Fruit fly (Drosophila melanogaster): ENCODE results near the gene omd.

omd gene

dm6 chr3R:13660924-13661659, 25.9 kb downstream of the omd start, which contains the start of gene B52 (continued):
- TF ChIP-seq CG6254 (GFP tag; optimal IDR thresholded peaks at IDR 0.05) (peak; percentile 62), Spps (tag; optimal IDR thresholded peaks at IDR 0.05) (peak; percentile 42), toy (GFP tag; IDR thresholded peaks at IDR 0.05) (no peak), B-H2 (GFP tag; optimal IDR thresholded peaks at IDR 0.05) (peak; percentile 61), Xrp1 (GFP tag; IDR thresholded peaks at IDR 0.05) (no peak; the same call in 1 of the 2 replicates), shn (GFP tag; optimal IDR thresholded peaks at IDR 0.05) (peak; percentile 56), NFAT (GFP tag; IDR thresholded peaks at IDR 0.05) (peak; percentile 78; the same call in 1 of the 2 replicates), kni (GFP tag; optimal IDR thresholded peaks at IDR 0.05) (peak; percentile 86), CG4404 (GFP tag; IDR thresholded peaks at IDR 0.05) (0 out of 2 replicates have a peak, but pooled peaks have one; percentile 16), CG18764 (GFP tag; optimal IDR thresholded peaks at IDR 0.05) (peak; percentile 55), jigr1 (GFP tag; IDR thresholded peaks at IDR 0.05) (no peak), pho (GFP tag; optimal IDR thresholded peaks at IDR 0.05) (peak; percentile 54), Usf (GFP tag; optimal IDR thresholded peaks at IDR 0.05) (no peak), peb (GFP tag; IDR thresholded peaks at IDR 0.05) (no peak; the same call in 1 of the 2 replicates), CG17829 (tag; optimal IDR thresholded peaks at IDR 0.05) (peak; percentile 20), CG11695 (GFP tag; IDR thresholded peaks at IDR 0.05) (peak; percentile 60; the same call in 2 of the 3 replicates), CG11696 (GFP tag; IDR thresholded peaks at IDR 0.05) (no peak), crc (GFP tag; optimal IDR thresholded peaks at IDR 0.05) (peak; percentile 55), CG31224 (GFP tag; IDR thresholded peaks at IDR 0.05) (peak; percentile 43), CG34422 (GFP tag; IDR thresholded peaks at IDR 0.05) (peak; percentile 91; the same call in 1 of the 3 replicates), CG17912 (GFP tag; optimal IDR thresholded peaks at IDR 0.05) (peak; percentile 71), hb (GFP tag; IDR thresholded peaks at IDR 0.05; ENCODE audit: partially characterized antibody) (peak; percentile 18; the same call in 1 of the 3 replicates), Abd-B (GFP tag; optimal IDR thresholded peaks at IDR 0.05) (peak; percentile 10), org-1 (GFP tag; optimal IDR thresholded peaks at IDR 0.05) (peak; percentile 44), CG4617 (GFP tag; optimal IDR thresholded peaks at IDR 0.05; ENCODE audit: borderline replicate concordance) (peak; percentile 9), Hr78 (GFP tag; optimal IDR thresholded peaks at IDR 0.05) (no peak), CG12744 (GFP tag; optimal IDR thresholded peaks at IDR 0.05) (peak; percentile 28), onecut (GFP tag; IDR thresholded peaks at IDR 0.05) (peak; percentile 77), run (tag; optimal IDR thresholded peaks at IDR 0.05) (no peak), slp2 (GFP tag; optimal IDR thresholded peaks at IDR 0.05) (peak; percentile 38), mam (GFP tag; optimal IDR thresholded peaks at IDR 0.05) (peak; percentile 66), ash1 (GFP tag; optimal IDR thresholded peaks at IDR 0.05) (peak; percentile 25), CG11456 (GFP tag; IDR thresholded peaks at IDR 0.05) (peak; percentile 87), Aef1 (GFP tag; IDR thresholded peaks at IDR 0.05) (peak; percentile 55; the same call in 1 of the 3 replicates), cg (GFP tag; optimal IDR thresholded peaks at IDR 0.05) (peak; percentile 92), mld (GFP tag; IDR thresholded peaks at IDR 0.05; ENCODE audit: partially characterized antibody) (0 out of 3 replicates have a peak, but pooled peaks have one; percentile 24), CG8924 (tag; optimal IDR thresholded peaks at IDR 0.05) (no peak), croc (GFP tag; conservative IDR thresholded peaks at IDR 0.05) (no peak; the same call in 2 of the 3 replicates), CG32772 (GFP tag; IDR thresholded peaks at IDR 0.05) (peak; percentile 32; the same call in 1 of the 2 replicates), CG18619 (GFP tag; optimal IDR thresholded peaks at IDR 0.05) (peak; percentile 72), HmgZ (tag; optimal IDR thresholded peaks at IDR 0.05) (peak; percentile 61), bsh (GFP tag; optimal IDR thresholded peaks at IDR 0.05) (peak; percentile 22 to 58), CG5180 (GFP tag; optimal IDR thresholded peaks at IDR 0.05) (no peak), CG5245 (GFP tag; optimal IDR thresholded peaks at IDR 0.05) (peak; percentile 15), so (GFP tag; IDR thresholded peaks at IDR 0.05) (peak; percentile 71; the same call in 1 of the 3 replicates), Bdp1 (GFP tag; optimal IDR thresholded peaks at IDR 0.05) (peak; percentile 45), fd64A (GFP tag; optimal IDR thresholded peaks at IDR 0.05) (peak; percentile 76), Ravus (GFP tag; IDR thresholded peaks at IDR 0.05) (no peak), gcm2 (GFP tag; optimal IDR thresholded peaks at IDR 0.05) (peak; percentile 31)
